Fruit fly (Drosophila melanogaster): ENCODE measurements around the gene Tehao.

The Tehao gene

dm6 chr2L:13434795-13435634 is at the start of gene Tehao:
Gene Tehao, plus strand, starts transcription at chr2L:13435622.
- peak; percentile 60 for TF ChIP-seq vri (GFP tag; optimal IDR thresholded peaks at IDR 0.05)
- TF ChIP-seq fd59A (GFP tag; optimal IDR thresholded peaks at IDR 0.05): no peak
- peak; percentile 78 for TF ChIP-seq svp (GFP tag)
- no peak for TF ChIP-seq CG11902 (GFP tag; optimal IDR thresholded peaks at IDR 0.05)
- no peak for TF ChIP-seq fd85E (GFP tag; optimal IDR thresholded peaks at IDR 0.05)

- TF ChIP-seq OdsH (GFP tag; optimal IDR thresholded peaks at IDR 0.05) (peak; percentile 97), CG8119 (GFP tag; IDR thresholded peaks at IDR 0.05) (peak; percentile 86), Sox102F (GFP tag; optimal IDR thresholded peaks at IDR 0.05) (peak; percentile 96), fd59A (GFP tag; optimal IDR thresholded peaks at IDR 0.05) (peak; percentile 84), CG6808 (GFP tag; optimal IDR thresholded peaks at IDR 0.05) (peak; percentile 80), CG8319 (GFP tag; optimal IDR thresholded peaks at IDR 0.05) (peak; percentile 90), cyc (GFP tag; optimal IDR thresholded peaks at IDR 0.05) (peak; percentile 95), eg (GFP tag; IDR thresholded peaks at IDR 0.05) (peak; percentile 96), CG31627 (GFP tag; optimal IDR thresholded peaks at IDR 0.05) (peak; percentile 96), CG11902 (GFP tag; optimal IDR thresholded peaks at IDR 0.05) (peak; percentile 94), Sox14 (GFP tag; optimal IDR thresholded peaks at IDR 0.05) (peak; percentile 95), dsx (GFP tag; optimal IDR thresholded peaks at IDR 0.05; ENCODE audit: poor library complexity, severe bottlenecking) (peak; percentile 88), Ets21C (GFP tag; optimal IDR thresholded peaks at IDR 0.05) (peak; percentile 93), vri (GFP tag; optimal IDR thresholded peaks at IDR 0.05) (no peak), Hr39 (GFP tag; optimal IDR thresholded peaks at IDR 0.05) (peak; percentile 95), CG6854 (GFP tag; optimal IDR thresholded peaks at IDR 0.05) (peak; percentile 82), CG3032 (tag; optimal IDR thresholded peaks at IDR 0.05) (peak; percentile 94), Blimp-1 (GFP tag; optimal IDR thresholded peaks at IDR 0.05) (peak; percentile 78), CG10669 (GFP tag; optimal IDR thresholded peaks at IDR 0.05) (peak; percentile 93), net (GFP tag; optimal IDR thresholded peaks at IDR 0.05) (peak; percentile 93), CG3919 (GFP tag; optimal IDR thresholded peaks at IDR 0.05) (peak; percentile 96), CG11762 (GFP tag; optimal IDR thresholded peaks at IDR 0.05; ENCODE audit: insufficient read depth) (peak; percentile 92), Smox (GFP tag; optimal IDR thresholded peaks at IDR 0.05) (peak; percentile 95), CG8632 (GFP tag; optimal IDR thresholded peaks at IDR 0.05) (peak; percentile 95), Eip93F (GFP tag; optimal IDR thresholded peaks at IDR 0.05) (peak; percentile 92), CG9139 (GFP tag; optimal IDR thresholded peaks at IDR 0.05) (no peak), CG7368 (GFP tag; optimal IDR thresholded peaks at IDR 0.05) (peak; percentile 90), CG6163 (GFP tag; IDR thresholded peaks at IDR 0.05) (peak; percentile 96), CG32006 (GFP tag; optimal IDR thresholded peaks at IDR 0.05) (peak; percentile 94), fd85E (GFP tag; optimal IDR thresholded peaks at IDR 0.05) (no peak), Ets96B (tag; optimal IDR thresholded peaks at IDR 0.05) (peak; percentile 94), CG16779 (tag; optimal IDR thresholded peaks at IDR 0.05) (no peak), acj6 (GFP tag; optimal IDR thresholded peaks at IDR 0.05) (peak; percentile 97), topi (GFP tag; optimal IDR thresholded peaks at IDR 0.05) (peak; percentile 95), CG11294 (GFP tag; IDR thresholded peaks at IDR 0.05) (peak; percentile 90), Hr4 (GFP tag; optimal IDR thresholded peaks at IDR 0.05) (peak; percentile 96), dac (GFP tag; optimal IDR thresholded peaks at IDR 0.05) (peak; percentile 88), Sox15 (GFP tag; optimal IDR thresholded peaks at IDR 0.05) (peak; percentile 94), lz (GFP tag; optimal IDR thresholded peaks at IDR 0.05) (peak; percentile 96), spab (GFP tag; optimal IDR thresholded peaks at IDR 0.05) (no peak), svp (GFP tag) (no peak), CG6276 (GFP tag; optimal IDR thresholded peaks at IDR 0.05) (no peak), esn (GFP tag; optimal IDR thresholded peaks at IDR 0.05) (peak; percentile 97), salr (GFP tag; optimal IDR thresholded peaks at IDR 0.05) (peak; percentile 88 to 92), CG34406 (GFP tag; optimal IDR thresholded peaks at IDR 0.05) (peak; percentile 96), ss (GFP tag; optimal IDR thresholded peaks at IDR 0.05) (peak in 1 of 2 experiments; percentile 89), Eip75B (GFP tag; optimal IDR thresholded peaks at IDR 0.05) (peak; percentile 93)
Observed at dm6 chr2L:13387255-13387654, 48.2 kb upstream of the Tehao start, which contains the start of the genes Ing5 and CG7099. Gene Ing5, minus strand, starts transcription at chr2L:13387312. Gene CG7099, plus strand, starts transcription at chr2L:13387571.

Measured in whole organism, prepupa.